Worm (Caenorhabditis elegans): ENCODE results near the gene rec-8.

DNA sequence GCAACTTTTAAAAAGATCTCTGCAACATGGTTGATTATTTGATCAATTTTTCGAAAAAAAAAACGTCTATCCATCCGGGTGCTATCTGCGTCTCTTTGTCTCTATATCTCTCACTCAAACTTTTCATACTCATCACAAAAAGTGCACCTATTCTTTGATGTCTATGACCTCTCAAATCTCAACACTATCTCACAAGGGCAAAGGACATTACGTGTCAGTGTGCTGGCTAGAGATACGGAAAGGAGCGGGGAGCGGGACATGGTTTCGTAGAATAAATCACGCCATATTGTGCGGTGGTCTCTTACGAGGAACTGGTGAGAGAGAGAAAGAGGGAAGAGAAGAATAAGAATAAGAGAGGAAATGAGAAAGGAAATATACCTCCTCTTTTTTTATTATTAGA is 30.6 kb downstream of the rec-8 start:
- TF ChIP-seq zag-1 (tag; optimal IDR thresholded peaks at IDR 0.05) = no peak
- TF ChIP-seq nhr-77 (tag; optimal IDR thresholded peaks at IDR 0.05) = peak; percentile 42
- TF ChIP-seq R02D3.7 (tag; optimal IDR thresholded peaks at IDR 0.05) = no peak
- TF ChIP-seq nhr-25 (tag; optimal IDR thresholded peaks at IDR 0.05) = peak; percentile 53
- no peak for TF ChIP-seq mab-5 (tag; optimal IDR thresholded peaks at IDR 0.05)
- peak; percentile 85 for TF ChIP-seq egl-27 (tag; optimal IDR thresholded peaks at IDR 0.05)
- TF ChIP-seq aly-2 (tag; optimal IDR thresholded peaks at IDR 0.05) = no peak
- no peak for TF ChIP-seq lin-39 (tag; optimal IDR thresholded peaks at IDR 0.05)
- no peak for TF ChIP-seq elt-3 (tag; optimal IDR thresholded peaks at IDR 0.05)
- no peak for TF ChIP-seq ceh-82 (tag; optimal IDR thresholded peaks at IDR 0.05)
